Fruit fly (Drosophila melanogaster) whole organism, embryonic: ENCODE measurements around the gene dpr10.

ENCODE experiments used
- ATbp ChIP-seq: fragments of 200-800 bp; sonication (Bioruptor generic); optimal IDR thresholded peaks from 2 replicates; lab custom pipeline; 2017; ENCODE audit warnings: missing biosample characterization, mild to moderate bottlenecking, missing genetic modification characterization, missing genetic modification reagents
- Adf1 ChIP-seq: fragments of 200-800 bp; sonication (Bioruptor generic); IDR thresholded peaks from 2 replicates; pipeline ENCODE4 v1.3.6; 2022; ENCODE audit warnings: missing biosample characterization, missing genetic modification characterization
- B-H2 ChIP-seq: fragments of 200-800 bp; sonication (Bioruptor generic); optimal IDR thresholded peaks from 2 replicates; lab custom pipeline; 2018; ENCODE audit warnings: missing biosample characterization, mild to moderate bottlenecking, missing genetic modification characterization
- CG10543 ChIP-seq: fragments of 200-800 bp; sonication (Bioruptor generic); optimal IDR thresholded peaks from 3 replicates; lab custom pipeline; 2017; ENCODE audit warnings: missing biosample characterization, mild to moderate bottlenecking, missing genetic modification characterization, moderate library complexity
- CG12236 ChIP-seq: fragments of 200-800 bp; sonication (Bioruptor generic); optimal IDR thresholded peaks from 2 replicates; lab custom pipeline; 2016; ENCODE audit warnings: missing biosample characterization, missing genetic modification characterization
- CG14441 ChIP-seq: fragments of 200-800 bp; sonication (Bioruptor generic); IDR thresholded peaks from 2 replicates; pipeline ENCODE4 v1.3.6; 2022; ENCODE audit warnings: missing biosample characterization, missing genetic modification characterization
- CG15011 ChIP-seq: fragments of 200-800 bp; sonication (Bioruptor generic); optimal IDR thresholded peaks from 3 replicates; lab custom pipeline; 2018; ENCODE audit warnings: missing biosample characterization, mild to moderate bottlenecking, missing genetic modification characterization
- CG30403 ChIP-seq: fragments of 200-800 bp; sonication (Bioruptor generic); optimal IDR thresholded peaks from 3 replicates; lab custom pipeline; 2016; ENCODE audit warnings: missing biosample characterization, missing genetic modification characterization
- CG32767 ChIP-seq: fragments of 200-800 bp; sonication (Bioruptor generic); IDR thresholded peaks from 2 replicates; pipeline ENCODE4 v1.3.6; 2022; ENCODE audit warnings: missing biosample characterization, missing genetic modification characterization
- CG3281 ChIP-seq: fragments of 200-800 bp; sonication (Bioruptor generic); optimal IDR thresholded peaks from 3 replicates; lab custom pipeline; 2017; ENCODE audit warnings: missing biosample characterization, mild to moderate bottlenecking, missing genetic modification characterization
- CG3726 ChIP-seq: fragments of 200-800 bp; sonication (Bioruptor generic); IDR thresholded peaks from 3 replicates; pipeline ENCODE4, ENCODE4 v1.3.6; 2022; ENCODE audit warnings: missing biosample characterization, missing genetic modification characterization
- CG4360 ChIP-seq: fragments of 200-800 bp; sonication (Bioruptor generic); IDR thresholded peaks from 2 replicates; pipeline ENCODE4 v1.3.6; 2022; ENCODE audit warnings: missing biosample characterization, missing genetic modification characterization
- CG5245 ChIP-seq: fragments of 200-800 bp; sonication (Bioruptor generic); optimal IDR thresholded peaks from 3 replicates; lab custom pipeline; 2016; ENCODE audit warnings: missing biosample characterization, missing genetic modification characterization
- CG6689 ChIP-seq: fragments of 200-800 bp; sonication (Bioruptor generic); IDR thresholded peaks from 2 replicates; pipeline ENCODE4 v1.3.6; 2022; ENCODE audit warnings: missing biosample characterization, missing genetic modification characterization
- CG7372 ChIP-seq: fragments of 200-800 bp; sonication (Bioruptor generic); IDR thresholded peaks from 2 replicates; pipeline ENCODE4 v1.3.6; 2022; ENCODE audit warnings: missing biosample characterization, missing genetic modification characterization
- CG7556 ChIP-seq: fragments of 200-800 bp; sonication (Bioruptor generic); optimal IDR thresholded peaks from 2 replicates; lab custom pipeline; 2017; ENCODE audit warnings: missing biosample characterization, mild to moderate bottlenecking, missing genetic modification characterization
- CG8281 ChIP-seq: fragments of 200-800 bp; sonication (Bioruptor generic); optimal IDR thresholded peaks from 2 replicates; lab custom pipeline; 2018; ENCODE audit warnings: missing biosample characterization, mild to moderate bottlenecking, missing genetic modification characterization, moderate library complexity
- Fer1 ChIP-seq: fragments of 200-800 bp; sonication (Bioruptor generic); optimal IDR thresholded peaks from 2 replicates; lab custom pipeline; 2017; ENCODE audit warnings: missing biosample characterization, mild to moderate bottlenecking, missing genetic modification characterization
- H2.0 ChIP-seq: fragments of 200-800 bp; sonication (Bioruptor generic); IDR thresholded peaks from 2 replicates; pipeline ENCODE4 v1.3.6; 2022; ENCODE audit warnings: missing biosample characterization, missing genetic modification characterization
- HmgD ChIP-seq: fragments of 200-800 bp; sonication (Bioruptor generic); optimal IDR thresholded peaks from 3 replicates; lab custom pipeline; 2016; ENCODE audit warnings: missing biosample characterization, missing genetic modification characterization
- Hr78 ChIP-seq, 2 experiments: fragments of 200-800 bp in 1 of 2; fragments of >200 bp in 1 of 2; sonication (Bioruptor generic) in 1 of 2; optimal IDR thresholded peaks; 2 replicates each; lab custom pipeline; 2017 to 2019; ENCODE audit warnings: missing biosample characterization in 2 of 2, missing genetic modification characterization in 2 of 2, mild to moderate bottlenecking in 1 of 2, moderate library complexity in 1 of 2
- Meics ChIP-seq: fragments of 200-800 bp; sonication (Bioruptor generic); optimal IDR thresholded peaks from 2 replicates; lab custom pipeline; 2017; ENCODE audit warnings: missing biosample characterization, mild to moderate bottlenecking, missing genetic modification characterization
- NFAT ChIP-seq: fragments of 200-800 bp; sonication (Bioruptor generic); IDR thresholded peaks from 2 replicates; pipeline ENCODE4 v1.3.6; 2022; ENCODE audit warnings: missing biosample characterization, missing genetic modification characterization
- Ravus ChIP-seq: fragments of 200-800 bp; sonication (Bioruptor generic); IDR thresholded peaks from 2 replicates; pipeline ENCODE4 v1.3.6; 2022; ENCODE audit warnings: missing biosample characterization, missing genetic modification characterization
- ac ChIP-seq: fragments of 200-800 bp; sonication (Bioruptor generic); optimal IDR thresholded peaks from 3 replicates; lab custom pipeline; 2017; ENCODE audit warnings: missing biosample characterization, mild to moderate bottlenecking, missing genetic modification characterization
- bsh ChIP-seq, 2 experiments: fragments of 200-800 bp; sonication (Bioruptor generic); optimal IDR thresholded peaks; 2 replicates each; lab custom pipeline; 2017 to 2018; ENCODE audit warnings: mild to moderate bottlenecking in 2 of 2, missing biosample characterization in 2 of 2, missing genetic modification characterization in 2 of 2, moderate library complexity in 1 of 2
- cas ChIP-seq: fragments of 200-800 bp; sonication (Bioruptor generic); IDR thresholded peaks from 2 replicates; pipeline ENCODE4 v1.3.6; 2022; ENCODE audit warnings: missing biosample characterization, missing genetic modification characterization
- ci ChIP-seq: fragments of 200-800 bp; sonication (Bioruptor generic); IDR thresholded peaks from 3 replicates; pipeline ENCODE4 v1.3.6; 2022; ENCODE audit warnings: missing biosample characterization, missing genetic modification characterization
- croc ChIP-seq: fragments of 200-800 bp; sonication (Bioruptor generic); conservative IDR thresholded peaks from 3 replicates; pipeline ENCODE4 v1.3.6; 2022; ENCODE audit warnings: missing biosample characterization, missing genetic modification characterization
- crol ChIP-seq: fragments of 200-800 bp; sonication (Bioruptor generic); IDR thresholded peaks from 2 replicates; pipeline ENCODE4 v1.3.6; 2022; ENCODE audit warnings: missing biosample characterization, missing genetic modification characterization
- dm ChIP-seq: fragments of 200-800 bp; sonication (Bioruptor generic); optimal IDR thresholded peaks from 3 replicates; lab custom pipeline; 2016; ENCODE audit warnings: missing biosample characterization, missing genetic modification characterization
- dmrt11E ChIP-seq: fragments of 200-800 bp; sonication (Bioruptor generic); optimal IDR thresholded peaks from 3 replicates; lab custom pipeline; 2018; ENCODE audit warnings: missing biosample characterization, mild to moderate bottlenecking, missing genetic modification characterization, moderate library complexity
- dmrt99B ChIP-seq: fragments of 200-800 bp; sonication (Bioruptor generic); optimal IDR thresholded peaks from 2 replicates; lab custom pipeline; 2018; ENCODE audit warnings: missing biosample characterization, mild to moderate bottlenecking, missing genetic modification characterization, moderate library complexity
- eve ChIP-seq, 2 experiments: fragments of >200 bp; optimal IDR thresholded peaks; 2 replicates each; lab custom pipeline; 2017; ENCODE audit warnings: missing biosample characterization in 2 of 2, missing genetic modification characterization in 2 of 2
- ewg ChIP-seq: fragments of 200-800 bp; sonication (Bioruptor generic); optimal IDR thresholded peaks from 3 replicates; lab custom pipeline; 2017; ENCODE audit warnings: mild to moderate bottlenecking, missing biosample characterization, missing genetic modification reagents, missing genetic modification characterization
- fu2 ChIP-seq: fragments of 200-800 bp; sonication (Bioruptor generic); optimal IDR thresholded peaks from 2 replicates; lab custom pipeline; 2016; ENCODE audit warnings: missing biosample characterization, missing genetic modification characterization
- hb ChIP-seq: fragments of 200-800 bp; sonication (Bioruptor generic); IDR thresholded peaks from 3 replicates; pipeline ENCODE4 v1.3.6; 2022; ENCODE audit warnings: missing biosample characterization, missing genetic modification characterization; ENCODE audit not compliant: partially characterized antibody
- inv ChIP-seq: fragments of 200-800 bp; sonication (Bioruptor generic); IDR thresholded peaks from 2 replicates; pipeline ENCODE4 v1.3.6; 2022; ENCODE audit warnings: missing biosample characterization, missing genetic modification characterization; ENCODE audit not compliant: partially characterized antibody
- jigr1 ChIP-seq: fragments of 200-800 bp; sonication (Bioruptor generic); IDR thresholded peaks from 3 replicates; pipeline ENCODE4 v1.3.6; 2022; ENCODE audit warnings: missing biosample characterization, missing genetic modification characterization
- lab ChIP-seq: fragments of 200-800 bp; sonication (Bioruptor generic); optimal IDR thresholded peaks from 3 replicates; lab custom pipeline; 2017; ENCODE audit warnings: missing biosample characterization, missing genetic modification characterization, mild to moderate bottlenecking, moderate library complexity, missing genetic modification reagents
- luna ChIP-seq: fragments of 200-800 bp; sonication (Bioruptor generic); optimal IDR thresholded peaks from 2 replicates; lab custom pipeline; 2016; ENCODE audit warnings: missing biosample characterization, missing genetic modification characterization
- oc ChIP-seq: fragments of 200-800 bp; sonication (Bioruptor generic); optimal IDR thresholded peaks from 2 replicates; lab custom pipeline; 2018; ENCODE audit warnings: missing biosample characterization, mild to moderate bottlenecking, missing genetic modification characterization, moderate library complexity
- pan ChIP-seq, 4 experiments: fragments of >200 bp in 3 of 4; fragments of 200-800 bp in 1 of 4; sonication (Bioruptor generic) in 1 of 4; optimal IDR thresholded peaks in 3 of 4; IDR thresholded peaks in 1 of 4; 2 replicates each; pipeline versions ENCODE4 v1.3.6 to Lab custom; 2017 to 2022; ENCODE audit warnings: missing biosample characterization in 2 of 4, missing genetic modification characterization in 2 of 4, mixed read lengths in 1 of 4
- prd ChIP-seq, 3 experiments: fragments of >200 bp in 2 of 3; fragments of 200-800 bp in 1 of 3; sonication (Bioruptor generic) in 1 of 3; optimal IDR thresholded peaks in 2 of 3; IDR thresholded peaks in 1 of 3; 2 replicates in 2 of 3; 3 replicates in 1 of 3; pipeline versions ENCODE4 v1.3.6 to Lab custom; 2017 to 2022; ENCODE audit warnings: missing biosample characterization in 1 of 3, missing genetic modification characterization in 1 of 3
- ro ChIP-seq: fragments of 200-800 bp; sonication (Bioruptor generic); IDR thresholded peaks from 2 replicates; pipeline ENCODE4 v1.3.6; 2022; ENCODE audit warnings: missing biosample characterization, missing genetic modification characterization
- sqz ChIP-seq: fragments of 200-800 bp; sonication (Bioruptor generic); optimal IDR thresholded peaks from 3 replicates; lab custom pipeline; 2018; ENCODE audit warnings: missing biosample characterization, mild to moderate bottlenecking, missing genetic modification characterization
- tgo ChIP-seq: fragments of 200-800 bp; sonication (Bioruptor generic); IDR thresholded peaks from 3 replicates; pipeline ENCODE4 v1.3.6; 2022; ENCODE audit warnings: missing biosample characterization, missing genetic modification characterization
- trem ChIP-seq: fragments of 200-800 bp; optimal IDR thresholded peaks from 3 replicates; lab custom pipeline; 2019; ENCODE audit warnings: missing biosample characterization, mild to moderate bottlenecking, missing genetic modification characterization, moderate library complexity

Gene dpr10

DNA sequence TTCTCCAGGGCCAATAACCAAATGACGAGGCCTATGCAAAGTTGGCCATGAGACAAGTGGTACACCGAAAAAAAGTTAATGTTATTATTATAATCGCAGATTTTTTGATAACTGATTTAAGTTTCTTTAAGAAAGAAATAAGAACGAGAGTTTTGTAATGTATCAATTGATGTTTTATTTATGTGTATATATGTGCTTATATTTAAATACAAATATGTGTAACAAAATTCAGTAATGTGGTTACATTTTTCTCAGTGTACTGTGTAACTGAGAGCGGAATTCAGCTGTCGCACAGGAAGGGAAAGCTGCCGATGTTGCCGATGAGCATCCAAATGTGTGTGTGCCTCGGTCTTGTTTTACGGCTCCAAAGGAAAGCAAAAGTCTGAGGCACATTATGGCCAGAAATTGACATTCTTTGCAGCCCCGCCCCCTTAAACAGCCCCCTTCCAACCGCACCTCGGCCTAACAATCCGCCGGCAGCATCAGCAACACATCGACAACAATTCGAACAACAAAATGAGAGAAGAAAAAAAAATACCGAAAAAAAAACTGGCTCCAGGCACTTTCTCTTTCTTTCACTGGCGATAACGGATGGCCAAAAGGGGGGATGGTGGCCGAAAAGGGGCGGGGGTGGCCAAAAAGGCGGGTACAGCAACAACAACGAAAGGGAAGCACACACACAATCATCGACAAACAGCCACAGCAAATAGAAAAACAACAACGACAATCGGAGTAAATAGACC lies 20.5 kb upstream of the dpr10 start (continued):
- TF ChIP-seq Fer1 (peak; percentile 24), bsh (GFP tag; optimal IDR thresholded peaks at IDR 0.05; lab: Kevin White, UChicago) (peak in 1 of 2 experiments; percentile 70), CG30403 (GFP tag; lab: Kevin White, UChicago) (peak; percentile 43), CG14441 (GFP tag; lab: Robert Waterston, UW) (no peak), ATbp (GFP tag; lab: Kevin White, UChicago) (peak; percentile 81), Ravus (GFP tag; lab: Robert Waterston, UW) (no peak), Hr78 (GFP tag; optimal IDR thresholded peaks at IDR 0.05; lab: Kevin White, UChicago) (peak in 1 of 2 experiments; percentile 4), sqz (GFP tag; lab: Kevin White, UChicago) (peak; percentile 67), CG32767 (0 out of 2 replicates have a peak, but pooled peaks have one; percentile 26), CG3726 (0 out of 3 replicates have a peak, but pooled peaks have one; percentile 51), CG6689 (GFP tag; lab: Robert Waterston, UW) (peak; percentile 48), crol (peak; percentile 67), ac (GFP tag; lab: Kevin White, UChicago) (no peak), CG10543 (GFP tag; lab: Kevin White, UChicago) (no peak), NFAT (no peak), prd (optimal IDR thresholded peaks at IDR 0.05; lab: Kevin White, UChicago) (no peak), prd (GFP tag; IDR thresholded peaks at IDR 0.05; lab: Robert Waterston, UW) (peak; percentile 50; the same call in 2 of the 3 replicates), tgo (GFP tag; lab: Robert Waterston, UW) (peak; percentile 28; the same call in 2 of the 3 replicates), ro (GFP tag; lab: Robert Waterston, UW) (no peak), pan (optimal IDR thresholded peaks at IDR 0.05; lab: Kevin White, UChicago) (no peak), pan (GFP tag; optimal IDR thresholded peaks at IDR 0.05 in 1 of 2, IDR thresholded peaks at IDR 0.05 in 1 of 2) (peak in 1 of 2 experiments; percentile 44), inv (GFP tag; lab: Robert Waterston, UW) (no peak), CG5245 (GFP tag; lab: Kevin White, UChicago) (no peak), dmrt11E (no peak), ci (GFP tag; lab: Robert Waterston, UW) (peak; percentile 74), CG7556 (GFP tag; lab: Kevin White, UChicago) (peak; percentile 68), H2.0 (GFP tag; lab: Robert Waterston, UW) (no peak), Adf1 (GFP tag; lab: Robert Waterston, UW) (no peak), Meics (GFP tag; lab: Kevin White, UChicago) (peak; percentile 23), trem (tag; lab: Kevin White, UChicago) (peak; percentile 72), CG8281 (tag; lab: Kevin White, UChicago) (no peak), fu2 (no peak), CG3281 (GFP tag; lab: Kevin White, UChicago) (peak; percentile 42), eve (GFP tag; optimal IDR thresholded peaks at IDR 0.05; lab: Kevin White, UChicago) (peak in 1 of 2 experiments; percentile 85), B-H2 (no peak), CG15011 (GFP tag; lab: Kevin White, UChicago) (no peak), luna (GFP tag; lab: Kevin White, UChicago) (no peak), CG4360 (no peak), jigr1 (GFP tag; lab: Robert Waterston, UW) (no peak), hb (GFP tag; lab: Robert Waterston, UW) (no peak), croc (GFP tag; lab: Robert Waterston, UW) (peak; percentile 37; the same call in 2 of the 3 replicates), dmrt99B (tag; lab: Kevin White, UChicago) (peak; percentile 79), CG7372 (no peak), oc (tag; lab: Kevin White, UChicago) (peak; percentile 30), CG12236 (GFP tag; lab: Kevin White, UChicago) (no peak), lab (GFP tag; lab: Kevin White, UChicago) (peak; percentile 70), HmgD (GFP tag; lab: Kevin White, UChicago) (no peak), ewg (GFP tag; lab: Kevin White, UChicago) (peak; percentile 50), dm (GFP tag; lab: Kevin White, UChicago) (no peak), cas (GFP tag; lab: Robert Waterston, UW) (no peak)
